Fruit fly (Drosophila melanogaster): ENCODE measurements around the gene Ype.

The Ype gene

DNA sequence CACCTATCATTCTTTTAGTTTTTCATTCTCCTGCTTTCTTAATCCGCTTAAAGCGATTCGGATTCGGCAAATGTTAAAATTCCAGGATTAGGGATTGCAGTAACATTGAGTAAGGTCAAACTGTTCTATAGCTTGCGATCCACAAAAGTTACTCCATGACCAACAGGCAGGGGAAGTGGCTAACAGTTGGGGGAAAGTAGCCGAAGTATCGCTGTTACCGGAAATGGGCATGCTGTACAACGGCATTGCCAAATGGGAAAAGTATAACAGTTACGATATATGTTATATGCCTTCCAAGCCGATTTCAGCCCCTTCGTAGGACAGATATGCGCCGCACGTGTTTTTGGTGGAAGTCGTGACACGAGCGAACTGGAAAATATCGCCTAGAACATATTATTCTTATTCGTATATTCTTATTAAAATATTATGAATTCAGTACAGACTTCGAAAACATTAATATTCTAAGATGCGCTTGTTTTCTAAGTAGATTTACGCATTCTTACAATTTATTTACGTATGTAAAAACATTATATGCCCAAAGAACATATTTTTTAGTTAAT is 28.9 kb downstream of the Ype start:
- no peak for TF ChIP-seq br (GFP tag; optimal IDR thresholded peaks at IDR 0.05)
- TF ChIP-seq woc (GFP tag; optimal IDR thresholded peaks at IDR 0.05) = peak; percentile 18
- no peak for TF ChIP-seq sage (GFP tag; optimal IDR thresholded peaks at IDR 0.05)
- TF ChIP-seq Myc (optimal IDR thresholded peaks at IDR 0.05) = peak; percentile 40
- TF ChIP-seq brk (GFP tag; optimal IDR thresholded peaks at IDR 0.05) = no peak
- TF ChIP-seq tai (GFP tag; optimal IDR thresholded peaks at IDR 0.05) = no peak
- TF ChIP-seq rgr (GFP tag; optimal IDR thresholded peaks at IDR 0.05) = no peak

dm6 chrX:13346998-13347397 is 40.2 kb downstream of the Ype start:
- TF ChIP-seq ey (GFP tag; optimal IDR thresholded peaks at IDR 0.05) (no peak), usp (GFP tag; optimal IDR thresholded peaks at IDR 0.05) (no peak), sv (GFP tag; optimal IDR thresholded peaks at IDR 0.05) (no peak), Dfd (GFP tag; optimal IDR thresholded peaks at IDR 0.05) (no peak), OdsH (GFP tag; optimal IDR thresholded peaks at IDR 0.05) (no peak), CG32264 (GFP tag; optimal IDR thresholded peaks at IDR 0.05) (no peak), dl (GFP tag; optimal IDR thresholded peaks at IDR 0.05; ENCODE audit: insufficient read depth in 1 of 2, partially characterized antibody in 2 of 2) (no peak), fru (GFP tag; optimal IDR thresholded peaks at IDR 0.05) (no peak), Sp1 (GFP tag; optimal IDR thresholded peaks at IDR 0.05) (no peak), brk (GFP tag; optimal IDR thresholded peaks at IDR 0.05) (no peak), Hnf4 (GFP tag; optimal IDR thresholded peaks at IDR 0.05) (no peak), dsf (GFP tag; optimal IDR thresholded peaks at IDR 0.05; ENCODE audit: borderline replicate concordance) (no peak), Vsx2 (GFP tag; optimal IDR thresholded peaks at IDR 0.05; ENCODE audit: partially characterized antibody) (no peak), Jra (GFP tag; optimal IDR thresholded peaks at IDR 0.05) (no peak), sage (GFP tag; optimal IDR thresholded peaks at IDR 0.05) (no peak)

DNA sequence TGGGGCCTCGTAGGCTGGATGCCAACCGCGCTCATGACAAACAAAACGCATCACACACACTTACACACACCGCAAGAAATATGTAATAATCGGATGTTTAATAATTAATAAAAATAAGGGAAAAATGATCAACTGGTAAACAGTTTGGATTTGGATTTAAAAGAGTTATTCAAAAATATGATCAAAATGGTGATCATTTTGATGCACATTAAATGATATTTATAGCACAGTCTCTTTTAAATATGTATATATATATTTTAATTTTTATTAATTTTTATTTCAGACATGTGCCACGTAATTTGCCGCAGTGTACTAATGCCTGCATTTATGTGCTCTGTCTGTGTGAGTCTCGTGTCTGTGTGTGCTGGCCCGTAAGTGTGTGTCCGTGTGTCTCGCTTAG is 41.9 kb downstream of the Ype start:
- TF ChIP-seq Abd-B (GFP tag; optimal IDR thresholded peaks at IDR 0.05) (no peak), CrebA (GFP tag; optimal IDR thresholded peaks at IDR 0.05; ENCODE audit: borderline replicate concordance) (no peak), Sp1 (GFP tag; optimal IDR thresholded peaks at IDR 0.05) (peak; percentile 26), sage (GFP tag; optimal IDR thresholded peaks at IDR 0.05) (no peak), Vsx2 (GFP tag; optimal IDR thresholded peaks at IDR 0.05; ENCODE audit: partially characterized antibody) (no peak), HLH106 (tag; optimal IDR thresholded peaks at IDR 0.05) (peak; percentile 43), dl (GFP tag; optimal IDR thresholded peaks at IDR 0.05; ENCODE audit: insufficient read depth in 1 of 2, partially characterized antibody in 2 of 2) (no peak), dsf (GFP tag; optimal IDR thresholded peaks at IDR 0.05; ENCODE audit: borderline replicate concordance) (no peak), ey (GFP tag; optimal IDR thresholded peaks at IDR 0.05) (no peak), foxo (GFP tag; optimal IDR thresholded peaks at IDR 0.05) (peak in 1 of 2 experiments; percentile 13)

DNA sequence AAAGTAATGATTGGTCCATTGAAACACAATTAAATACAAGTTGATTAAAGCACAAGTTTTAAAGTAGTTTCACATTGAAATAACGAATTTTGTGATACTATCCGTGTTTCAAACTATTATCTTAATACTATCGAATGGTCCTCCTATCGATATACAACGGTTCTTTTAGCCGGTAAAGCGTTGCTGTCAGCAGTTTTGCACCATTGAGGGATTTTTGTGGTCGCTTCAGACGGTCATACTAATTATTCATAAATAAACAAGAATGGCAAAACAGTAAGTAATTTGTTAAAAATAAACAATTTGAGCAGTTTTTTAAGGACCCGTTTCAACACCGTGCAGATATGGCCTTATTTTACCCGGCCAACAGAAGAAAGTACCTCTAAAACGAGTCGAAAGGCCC is 49.1 kb downstream of the Ype start, which contains the start of gene CG15747:
TSS of gene CG15747 (plus strand) at position 206 of the 400 bp plus-strand sequence.
- no peak for TF ChIP-seq N (GFP tag; optimal IDR thresholded peaks at IDR 0.05)
- TF ChIP-seq br (GFP tag; optimal IDR thresholded peaks at IDR 0.05) = no peak
- TF ChIP-seq h (GFP tag; optimal IDR thresholded peaks at IDR 0.05) = no peak
- TF ChIP-seq Sp1 (GFP tag; optimal IDR thresholded peaks at IDR 0.05) = no peak
- TF ChIP-seq lola (GFP tag; optimal IDR thresholded peaks at IDR 0.05) = no peak
- TF ChIP-seq CG9705 (GFP tag; optimal IDR thresholded peaks at IDR 0.05) = no peak
- TF ChIP-seq CrebA (GFP tag; optimal IDR thresholded peaks at IDR 0.05; ENCODE audit: borderline replicate concordance) = no peak
- no peak for TF ChIP-seq foxo (GFP tag; optimal IDR thresholded peaks at IDR 0.05)
- no peak for TF ChIP-seq usp (GFP tag; optimal IDR thresholded peaks at IDR 0.05)
- TF ChIP-seq tai (GFP tag; optimal IDR thresholded peaks at IDR 0.05) = no peak
- no peak for TF ChIP-seq Mio (GFP tag; optimal IDR thresholded peaks at IDR 0.05)
- TF ChIP-seq dl (GFP tag; optimal IDR thresholded peaks at IDR 0.05; ENCODE audit: insufficient read depth in 1 of 2, partially characterized antibody in 2 of 2) = no peak
- TF ChIP-seq Hr83 (GFP tag; optimal IDR thresholded peaks at IDR 0.05; ENCODE audit: poor library complexity, severe bottlenecking) = no peak
- TF ChIP-seq psq (GFP tag; optimal IDR thresholded peaks at IDR 0.05) = no peak
- TF ChIP-seq ey (GFP tag; optimal IDR thresholded peaks at IDR 0.05) = no peak
- no peak for TF ChIP-seq Hr78 (GFP tag; optimal IDR thresholded peaks at IDR 0.05)
- no peak for TF ChIP-seq woc (GFP tag; optimal IDR thresholded peaks at IDR 0.05)
- no peak for TF ChIP-seq Dif (GFP tag; optimal IDR thresholded peaks at IDR 0.05; ENCODE audit: partially characterized antibody)
- no peak for TF ChIP-seq OdsH (GFP tag; optimal IDR thresholded peaks at IDR 0.05)
- no peak for TF ChIP-seq Abd-B (GFP tag; optimal IDR thresholded peaks at IDR 0.05)
